Worm (Caenorhabditis elegans) whole organism, early embryonic: Measurements from ENCODE around the gene K04G11.1.

ENCODE experiments used
- B0310.2 ChIP-seq: sonication (generic microtip); optimal IDR thresholded peaks from 2 replicates; lab custom pipeline; 2016; ENCODE audit warnings: mild to moderate bottlenecking, missing genetic modification characterization, missing compliant biosample characterization
- F13C5.2 ChIP-seq: sonication (generic microtip); optimal IDR thresholded peaks from 2 replicates; lab custom pipeline; 2017; ENCODE audit warnings: mild to moderate bottlenecking, missing genetic modification characterization, inconsistent platforms, missing compliant biosample characterization
- ama-1 ChIP-seq: fragments of 150-350 bp; optimal IDR thresholded peaks from 2 replicates; lab custom pipeline; 2014
- ceh-13 ChIP-seq: fragments of 200-800 bp; sonication (Bioruptor generic); optimal IDR thresholded peaks from 2 replicates; lab custom pipeline; 2018; ENCODE audit warnings: mild to moderate bottlenecking, missing genetic modification characterization, missing compliant biosample characterization
- ceh-36 ChIP-seq: sonication (generic microtip); optimal IDR thresholded peaks from 2 replicates; lab custom pipeline; 2016; ENCODE audit warnings: missing genetic modification characterization, inconsistent platforms, missing compliant biosample characterization
- ets-7 ChIP-seq: sonication (generic microtip); optimal IDR thresholded peaks from 2 replicates; lab custom pipeline; 2016; ENCODE audit warnings: missing genotype, missing genetic modification characterization, missing compliant biosample characterization
- flt-1 ChIP-seq: fragments of 200-800 bp; sonication (Bioruptor generic); IDR thresholded peaks from 2 replicates; pipeline ENCODE4 v1.3.6; 2022; ENCODE audit warnings: missing genetic modification characterization, missing compliant biosample characterization
- hmg-4 ChIP-seq: fragments of 200-800 bp; sonication (Bioruptor generic); optimal IDR thresholded peaks from 2 replicates; lab custom pipeline; 2018; ENCODE audit warnings: mild to moderate bottlenecking, missing genetic modification characterization, missing compliant biosample characterization
- hnd-1 ChIP-seq: sonication (generic microtip); optimal IDR thresholded peaks from 2 replicates; lab custom pipeline; 2016; ENCODE audit warnings: missing genetic modification characterization, missing compliant biosample characterization
- pes-1 ChIP-seq: fragments of 200-800 bp; sonication (Bioruptor generic); IDR thresholded peaks from 2 replicates; pipeline ENCODE4 v1.3.6; 2022; ENCODE audit warnings: missing genetic modification reagents, missing genetic modification characterization, missing compliant biosample characterization
- scrt-1 ChIP-seq: fragments of 200-800 bp; sonication (Bioruptor generic); IDR thresholded peaks from 2 replicates; pipeline ENCODE4 v1.3.6; 2022; ENCODE audit warnings: missing genetic modification characterization, missing compliant biosample characterization
- sea-1 ChIP-seq: fragments of 200-800 bp; sonication (Bioruptor generic); conservative IDR thresholded peaks from 2 replicates; pipeline ENCODE4 v1.3.6; 2022; ENCODE audit warnings: missing genetic modification characterization, missing compliant biosample characterization
- tbx-11 ChIP-seq: fragments of 200-800 bp; sonication (Bioruptor generic); IDR thresholded peaks from 2 replicates; pipeline ENCODE4 v1.3.6; 2022; ENCODE audit warnings: missing genetic modification characterization, missing compliant biosample characterization

ce11 chrX:14377169-14377568 is 41.8 kb downstream of the K04G11.1 start, which contains the start of gene Y60A9A.1:
- TF ChIP-seq hmg-4 (GFP tag; lab: Kevin White, UChicago) (no peak), F13C5.2 (tag; lab: Kevin White, UChicago) (no peak), flt-1 (GFP tag; lab: Robert Waterston, UW) (no peak), pes-1 (GFP tag; lab: Robert Waterston, UW) (no peak), ama-1 (lab: Kevin White, UChicago) (no peak), sea-1 (no peak), B0310.2 (no peak), tbx-11 (GFP tag; lab: Robert Waterston, UW) (no peak), ets-7 (tag; lab: Kevin White, UChicago) (no peak), ceh-13 (GFP tag; lab: Kevin White, UChicago) (no peak), ceh-36 (no peak), hnd-1 (tag; lab: Kevin White, UChicago) (no peak), scrt-1 (GFP tag; lab: Robert Waterston, UW) (no peak)
